Fruit fly (Drosophila melanogaster) whole organism, larva: ENCODE measurements around the gene CG15347.
A peak's percentile ranks its signal among the peaks of the same experiment; 100 is the strongest.

ENCODE experiments used
- noc ChIP-seq: fragments of 200-800 bp; sonication (Bioruptor generic); optimal IDR thresholded peaks from 3 replicates; lab custom pipeline; 2019; ENCODE audit warnings: missing biosample characterization, mild to moderate bottlenecking, missing genetic modification characterization, moderate library complexity

The CG15347 gene

dm6 chrX:8481462-8481861 is 20.8 kb upstream of the CG15347 start, which contains the start of gene Cp38:
Gene Cp38 (plus strand): TSS chrX:8481837.
- no peak for TF ChIP-seq noc (tag; lab: Kevin White, UChicago)

- no peak for TF ChIP-seq noc (tag; lab: Kevin White, UChicago)
Measured at dm6 chrX:8479031-8479568, 18.4 kb upstream of the CG15347 start, which contains the start of gene Cp36. Gene Cp36 (plus strand): TSS chrX:8479319.

dm6 chrX:8476817-8477216 is 16.1 kb upstream of the CG15347 start, which contains the start of gene Cp7Fc:
Gene Cp7Fc (plus strand): TSS chrX:8477117.
- TF ChIP-seq noc (tag; lab: Kevin White, UChicago) = no peak

dm6 chrX:8475657-8476056 is 15.0 kb upstream of the CG15347 start:
- no peak for TF ChIP-seq noc (tag; lab: Kevin White, UChicago)

dm6 chrX:8473339-8473887 is 12.7 kb upstream of the CG15347 start, which contains the start of gene Cp7Fb:
Gene Cp7Fb (plus strand): TSS chrX:8473837.
- TF ChIP-seq noc (tag; lab: Kevin White, UChicago) = no peak

dm6 chrX:8470588-8470987 is 9.9 kb upstream of the CG15347 start, which contains the start of gene Cp7Fa:
Gene Cp7Fa (plus strand): TSS chrX:8470888.
- no peak for TF ChIP-seq noc (tag; lab: Kevin White, UChicago)

- TF ChIP-seq noc (tag; lab: Kevin White, UChicago) = no peak
Measured at dm6 chrX:8469606-8470005, 8.9 kb upstream of the CG15347 start.

- peak; percentile 40 for TF ChIP-seq noc (tag; lab: Kevin White, UChicago)
Measured at dm6 chrX:8468962-8469459, 8.3 kb upstream of the CG15347 start, which contains the start of gene CG12116. Gene CG12116 (minus strand): TSS chrX:8469012.

dm6 chrX:8466729-8467215 is 6.1 kb upstream of the CG15347 start:
- no peak for TF ChIP-seq noc (tag; lab: Kevin White, UChicago)

dm6 chrX:8464378-8465036 is 3.8 kb upstream of the CG15347 start, which contains the start of gene Sptr:
Gene Sptr (minus strand): TSS chrX:8464438.
- TF ChIP-seq noc (tag; lab: Kevin White, UChicago) = peak; percentile 96

dm6 chrX:8461147-8461546 is 449 bp upstream of the CG15347 start, which contains the start of gene Es2:
Gene Es2 (plus strand): TSS chrX:8461479.
- TF ChIP-seq noc (tag; lab: Kevin White, UChicago) = no peak

dm6 chrX:8460232-8460631 is 466 bp downstream of the CG15347 start:
- no peak for TF ChIP-seq noc (tag; lab: Kevin White, UChicago)

- no peak for TF ChIP-seq noc (tag; lab: Kevin White, UChicago)
Measured at dm6 chrX:8459452-8460040, 1.2 kb downstream of the CG15347 start.

dm6 chrX:8457532-8457931 is 3.2 kb downstream of the CG15347 start, which contains the start of gene CG32713:
Gene CG32713 (minus strand): TSS chrX:8457632.
- no peak for TF ChIP-seq noc (tag; lab: Kevin White, UChicago)

dm6 chrX:8455019-8455555 is 5.6 kb downstream of the CG15347 start, which contains the start of gene org-1:
Gene org-1 (minus strand): TSS chrX:8455069.
- peak; percentile 27 for TF ChIP-seq noc (tag; lab: Kevin White, UChicago)
